Worm (Caenorhabditis elegans) whole organism, mixed stage, embryonic: Measurements from ENCODE around the gene pat-3.

ENCODE experiments used
- ceh-43 ChIP-seq: fragments of 200-800 bp; sonication (Bioruptor generic); optimal IDR thresholded peaks from 2 replicates; lab custom pipeline; 2018; ENCODE audit warnings: mild to moderate bottlenecking, missing genetic modification characterization, moderate library complexity, missing compliant biosample characterization
- drap-1 ChIP-seq: fragments of 200-800 bp; sonication (Bioruptor generic); optimal IDR thresholded peaks from 3 replicates; lab custom pipeline; 2018; ENCODE audit warnings: mild to moderate bottlenecking, missing genetic modification characterization, missing compliant biosample characterization
- elt-3 ChIP-seq: fragments of 150-350 bp; optimal IDR thresholded peaks from 2 replicates; lab custom pipeline; 2014; ENCODE audit warnings: missing biosample characterization, missing genetic modification characterization
- hlh-1 ChIP-seq: fragments of 150-350 bp; optimal IDR thresholded peaks from 2 replicates; lab custom pipeline; 2014; ENCODE audit warnings: missing biosample characterization, missing genetic modification reagents, missing genetic modification characterization
- lin-13 ChIP-seq: fragments of 150-350 bp; optimal IDR thresholded peaks from 2 replicates; lab custom pipeline; 2014; ENCODE audit warnings: missing biosample characterization, missing genetic modification characterization
- mep-1 ChIP-seq: fragments of 150-350 bp; optimal IDR thresholded peaks from 2 replicates; lab custom pipeline; 2017; ENCODE audit warnings: missing biosample characterization, missing genetic modification reagents, missing genetic modification characterization, inconsistent platforms
- nhr-12 ChIP-seq: fragments of 150-350 bp; optimal IDR thresholded peaks from 2 replicates; lab custom pipeline; 2014; ENCODE audit warnings: missing biosample characterization, missing genetic modification characterization
- pha-4 ChIP-seq: fragments of 150-350 bp; optimal IDR thresholded peaks from 2 replicates; lab custom pipeline; 2018; ENCODE audit warnings: missing biosample characterization, missing genetic modification reagents, missing genetic modification characterization
- snpc-4 ChIP-seq: fragments of 150-350 bp; optimal IDR thresholded peaks from 2 replicates; lab custom pipeline; 2014; ENCODE audit warnings: missing biosample characterization, missing genetic modification characterization
- unc-39 ChIP-seq: fragments of 150-350 bp; optimal IDR thresholded peaks from 2 replicates; lab custom pipeline; 2014; ENCODE audit warnings: missing biosample characterization, missing genetic modification characterization
- unc-62 ChIP-seq: fragments of 150-350 bp; optimal IDR thresholded peaks from 2 replicates; lab custom pipeline; 2014; ENCODE audit warnings: missing biosample characterization, missing genetic modification reagents, missing genetic modification characterization
- ztf-11 ChIP-seq: fragments of 150-350 bp; optimal IDR thresholded peaks from 2 replicates; lab custom pipeline; 2014; ENCODE audit warnings: missing biosample characterization, missing genetic modification characterization

DNA sequence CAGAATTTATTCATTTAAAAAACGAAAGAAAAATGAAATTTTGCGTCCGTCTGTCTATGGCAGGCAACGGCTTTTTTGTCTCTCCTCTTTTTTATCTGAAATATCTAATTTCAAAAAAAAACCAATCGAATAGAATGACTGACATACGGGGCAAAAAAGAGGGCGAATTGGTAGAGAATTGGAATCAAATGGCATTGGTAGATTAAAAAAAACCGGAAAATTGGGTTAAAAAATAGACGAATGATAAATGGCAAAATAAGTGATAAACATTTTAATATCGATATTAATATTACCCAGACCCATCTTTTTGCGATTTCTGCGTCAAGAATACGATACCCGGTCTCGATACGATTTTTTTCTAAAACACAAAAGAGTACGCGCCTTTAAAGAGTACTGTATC is 12.4 kb downstream of the pat-3 start, which contains the start of gene tir-1:
- TF ChIP-seq elt-3 (tag; lab: Kevin White, UChicago) (no peak), ceh-43 (GFP tag; lab: Kevin White, UChicago) (no peak), nhr-12 (tag; lab: Kevin White, UChicago) (no peak), pha-4 (no peak), hlh-1 (tag; lab: Kevin White, UChicago) (no peak), ztf-11 (tag; lab: Kevin White, UChicago) (no peak), unc-62 (GFP tag; lab: Kevin White, UChicago) (no peak), lin-13 (tag; lab: Kevin White, UChicago) (no peak), mep-1 (tag; lab: Kevin White, UChicago) (no peak), drap-1 (GFP tag; lab: Kevin White, UChicago) (no peak), snpc-4 (tag; lab: Kevin White, UChicago) (no peak), unc-39 (tag; lab: Kevin White, UChicago) (no peak)
